Fruit fly (Drosophila melanogaster) whole organism, embryonic: Measurements from ENCODE around the gene cnir.
A peak's percentile ranks its signal among the peaks of the same experiment; 100 is the strongest.

Source experiments
- CG11560 ChIP-seq: fragments of 200-800 bp; sonication (Bioruptor generic); IDR thresholded peaks from 3 replicates; pipeline ENCODE4 v1.3.6; 2022; ENCODE audit warnings: missing biosample characterization, missing genetic modification characterization
- CG12155 ChIP-seq: fragments of 200-800 bp; sonication (Bioruptor generic); optimal IDR thresholded peaks from 3 replicates; lab custom pipeline; 2016; ENCODE audit warnings: missing biosample characterization, missing genetic modification characterization
- CG12659 ChIP-seq: fragments of 200-800 bp; sonication (Bioruptor generic); optimal IDR thresholded peaks from 3 replicates; lab custom pipeline; 2017; ENCODE audit warnings: mild to moderate bottlenecking, missing biosample characterization, missing genetic modification reagents, missing genetic modification characterization
- CG1603 ChIP-seq: fragments of 200-800 bp; sonication (Bioruptor generic); optimal IDR thresholded peaks from 2 replicates; lab custom pipeline; 2019; ENCODE audit warnings: missing biosample characterization, mild to moderate bottlenecking, missing genetic modification characterization, moderate library complexity
- CG17186 ChIP-seq: fragments of 200-800 bp; sonication (Bioruptor generic); optimal IDR thresholded peaks from 3 replicates; lab custom pipeline; 2017; ENCODE audit warnings: missing biosample characterization, missing genetic modification reagents, missing genetic modification characterization
- CG17829 ChIP-seq: fragments of 200-800 bp; optimal IDR thresholded peaks from 2 replicates; lab custom pipeline; 2019; ENCODE audit warnings: missing biosample characterization, mild to moderate bottlenecking, missing genetic modification characterization, moderate library complexity
- CG17912 ChIP-seq: fragments of 200-800 bp; sonication (Bioruptor generic); optimal IDR thresholded peaks from 2 replicates; lab custom pipeline; 2018; ENCODE audit warnings: missing biosample characterization, mild to moderate bottlenecking, missing genetic modification characterization
- CG18764 ChIP-seq: fragments of 200-800 bp; sonication (Bioruptor generic); optimal IDR thresholded peaks from 3 replicates; lab custom pipeline; 2016; ENCODE audit warnings: missing biosample characterization, missing genetic modification characterization
- CG2116 ChIP-seq: fragments of 200-800 bp; sonication (Bioruptor generic); optimal IDR thresholded peaks from 3 replicates; lab custom pipeline; 2018; ENCODE audit warnings: missing biosample characterization, mild to moderate bottlenecking, missing genetic modification characterization
- CG2120 ChIP-seq: fragments of 200-800 bp; sonication (Bioruptor generic); optimal IDR thresholded peaks from 3 replicates; lab custom pipeline; 2016; ENCODE audit warnings: missing biosample characterization, missing genetic modification characterization
- CG32532 ChIP-seq: fragments of 200-800 bp; sonication (Bioruptor generic); IDR thresholded peaks from 2 replicates; pipeline ENCODE4 v1.3.6; 2022; ENCODE audit warnings: missing biosample characterization, missing genetic modification characterization
- CG33557 ChIP-seq: fragments of 200-800 bp; sonication (Bioruptor generic); optimal IDR thresholded peaks from 2 replicates; lab custom pipeline; 2019; ENCODE audit warnings: missing biosample characterization, mild to moderate bottlenecking, missing genetic modification characterization, moderate library complexity
- CG42726 ChIP-seq: fragments of 200-800 bp; sonication (Bioruptor generic); IDR thresholded peaks from 2 replicates; pipeline ENCODE4 v1.3.6; 2022; ENCODE audit warnings: missing biosample characterization, missing genetic modification characterization; ENCODE audit not compliant: partially characterized antibody
- CG4617 ChIP-seq: fragments of 200-800 bp; sonication (Bioruptor generic); optimal IDR thresholded peaks from 3 replicates; lab custom pipeline; 2016; ENCODE audit warnings: missing biosample characterization, missing genetic modification characterization, borderline replicate concordance
- CG6254 ChIP-seq: fragments of 200-800 bp; sonication (Bioruptor generic); optimal IDR thresholded peaks from 3 replicates; lab custom pipeline; 2017; ENCODE audit warnings: mild to moderate bottlenecking, missing biosample characterization, missing genetic modification reagents, missing genetic modification characterization
- Dll ChIP-seq: fragments of 200-800 bp; sonication (Bioruptor generic); IDR thresholded peaks from 4 replicates; pipeline ENCODE4 v1.3.6; 2022; ENCODE audit warnings: missing biosample characterization, missing genetic modification characterization; ENCODE audit not compliant: partially characterized antibody
- Dp ChIP-seq: fragments of 200-800 bp; sonication (Bioruptor generic); optimal IDR thresholded peaks from 2 replicates; lab custom pipeline; 2018; ENCODE audit warnings: missing biosample characterization, mild to moderate bottlenecking, missing genetic modification characterization, moderate library complexity
- Fer1 ChIP-seq: fragments of 200-800 bp; sonication (Bioruptor generic); optimal IDR thresholded peaks from 2 replicates; lab custom pipeline; 2017; ENCODE audit warnings: missing biosample characterization, mild to moderate bottlenecking, missing genetic modification characterization
- HLH54F ChIP-seq: fragments of 200-800 bp; sonication (Bioruptor generic); optimal IDR thresholded peaks from 3 replicates; lab custom pipeline; 2016; ENCODE audit warnings: missing biosample characterization, missing genetic modification characterization
- Max ChIP-seq: fragments of 200-800 bp; sonication (Bioruptor generic); optimal IDR thresholded peaks from 2 replicates; lab custom pipeline; 2016; ENCODE audit warnings: missing biosample characterization, mild to moderate bottlenecking, missing genetic modification characterization
- Myb ChIP-seq: fragments of 200-800 bp; sonication (Bioruptor generic); optimal IDR thresholded peaks from 2 replicates; lab custom pipeline; 2016; ENCODE audit warnings: missing biosample characterization, missing genetic modification characterization
- NC2β ChIP-seq: fragments of 200-800 bp; sonication (Bioruptor generic); optimal IDR thresholded peaks from 2 replicates; lab custom pipeline; 2016; ENCODE audit warnings: missing biosample characterization, missing genetic modification characterization
- NfI ChIP-seq: fragments of 200-800 bp; sonication (Bioruptor generic); optimal IDR thresholded peaks from 3 replicates; lab custom pipeline; 2018; ENCODE audit warnings: missing biosample characterization, mild to moderate bottlenecking, missing genetic modification characterization, moderate library complexity
- Scr ChIP-seq: fragments of 200-800 bp; sonication (Bioruptor generic); IDR thresholded peaks from 2 replicates; pipeline ENCODE4 v1.3.6; 2022; ENCODE audit warnings: missing biosample characterization, missing genetic modification characterization; ENCODE audit not compliant: partially characterized antibody
- Side ChIP-seq: fragments of 200-800 bp; sonication (Bioruptor generic); optimal IDR thresholded peaks from 2 replicates; lab custom pipeline; 2016; ENCODE audit warnings: missing biosample characterization, missing genetic modification characterization
- Sry-β ChIP-seq: fragments of 200-800 bp; sonication (Bioruptor generic); optimal IDR thresholded peaks from 2 replicates; lab custom pipeline; 2018; ENCODE audit warnings: missing biosample characterization, mild to moderate bottlenecking, missing genetic modification characterization, moderate library complexity
- Taf1 ChIP-seq: fragments of 200-800 bp; sonication (Bioruptor generic); IDR thresholded peaks from 2 replicates; pipeline ENCODE4 v1.3.6; 2022; ENCODE audit warnings: missing biosample characterization, missing genetic modification characterization
- Xrp1 ChIP-seq: fragments of 200-800 bp; sonication (Bioruptor generic); IDR thresholded peaks from 2 replicates; pipeline ENCODE4 v1.3.6; 2022; ENCODE audit warnings: missing biosample characterization, missing genetic modification characterization
- YL-1 ChIP-seq: fragments of 200-800 bp; sonication (Bioruptor generic); optimal IDR thresholded peaks from 3 replicates; lab custom pipeline; 2017; ENCODE audit warnings: missing biosample characterization, mild to moderate bottlenecking, missing genetic modification characterization
- amos ChIP-seq: fragments of 200-800 bp; sonication (Bioruptor generic); IDR thresholded peaks from 2 replicates; pipeline ENCODE4 v1.3.6; 2022; ENCODE audit warnings: missing biosample characterization, missing genetic modification characterization; ENCODE audit not compliant: partially characterized antibody
- caup ChIP-seq: fragments of 200-800 bp; sonication (Bioruptor generic); optimal IDR thresholded peaks from 3 replicates; lab custom pipeline; 2017; ENCODE audit warnings: missing biosample characterization, mild to moderate bottlenecking, missing genetic modification characterization, moderate library complexity; ENCODE audit not compliant: severe bottlenecking
- crp ChIP-seq, 2 experiments: fragments of 200-800 bp; sonication (Bioruptor generic); optimal IDR thresholded peaks; 2 replicates in 1 of 2; 3 replicates in 1 of 2; lab custom pipeline; 2017; ENCODE audit warnings: missing biosample characterization in 2 of 2, missing genetic modification characterization in 2 of 2, mild to moderate bottlenecking in 1 of 2, moderate library complexity in 1 of 2
- dm ChIP-seq: fragments of 200-800 bp; sonication (Bioruptor generic); optimal IDR thresholded peaks from 3 replicates; lab custom pipeline; 2016; ENCODE audit warnings: missing biosample characterization, missing genetic modification characterization
- gfzf ChIP-seq: fragments of 200-800 bp; sonication (Bioruptor generic); optimal IDR thresholded peaks from 2 replicates; lab custom pipeline; 2016; ENCODE audit warnings: missing biosample characterization, mild to moderate bottlenecking, missing genetic modification characterization, moderate library complexity
- grau ChIP-seq: fragments of 200-800 bp; optimal IDR thresholded peaks from 3 replicates; lab custom pipeline; 2019; ENCODE audit warnings: missing biosample characterization, mild to moderate bottlenecking, missing genetic modification characterization, moderate library complexity
- inv ChIP-seq: fragments of 200-800 bp; sonication (Bioruptor generic); IDR thresholded peaks from 2 replicates; pipeline ENCODE4 v1.3.6; 2022; ENCODE audit warnings: missing biosample characterization, missing genetic modification characterization; ENCODE audit not compliant: partially characterized antibody
- klu ChIP-seq: fragments of 200-800 bp; sonication (Bioruptor generic); IDR thresholded peaks from 2 replicates; pipeline ENCODE4 v1.3.6; 2022; ENCODE audit warnings: missing biosample characterization, missing genetic modification characterization
- knrl ChIP-seq: fragments of 200-800 bp; sonication (Bioruptor generic); IDR thresholded peaks from 3 replicates; pipeline ENCODE4 v1.3.6; 2022; ENCODE audit warnings: missing biosample characterization, missing genetic modification characterization; ENCODE audit not compliant: partially characterized antibody
- mam ChIP-seq: fragments of 200-800 bp; sonication (Bioruptor generic); optimal IDR thresholded peaks from 3 replicates; lab custom pipeline; 2016; ENCODE audit warnings: missing biosample characterization, missing genetic modification characterization
- pfk ChIP-seq: fragments of 200-800 bp; sonication (Bioruptor generic); optimal IDR thresholded peaks from 2 replicates; lab custom pipeline; 2018; ENCODE audit warnings: missing biosample characterization, mild to moderate bottlenecking, missing genetic modification characterization, moderate library complexity
- run ChIP-seq: fragments of 200-800 bp; sonication (Bioruptor generic); optimal IDR thresholded peaks from 3 replicates; lab custom pipeline; 2018; ENCODE audit warnings: missing biosample characterization, mild to moderate bottlenecking, missing genetic modification characterization
- sens ChIP-seq: fragments of 200-800 bp; sonication (Bioruptor generic); peaks from one replicate; lab custom pipeline; 2016; ENCODE audit warnings: missing biosample characterization, missing genetic modification characterization
- sr ChIP-seq: fragments of 200-800 bp; sonication (Bioruptor generic); IDR thresholded peaks from 3 replicates; pipeline ENCODE4 v1.3.6; 2022; ENCODE audit warnings: missing biosample characterization, missing genetic modification characterization
- tll ChIP-seq, 2 experiments: fragments of 200-800 bp in 1 of 2; fragments of >200 bp in 1 of 2; sonication (Bioruptor generic) in 1 of 2; optimal IDR thresholded peaks; 2 replicates each; lab custom pipeline; 2017 to 2019; ENCODE audit warnings: missing biosample characterization in 2 of 2, missing genetic modification characterization in 2 of 2, mild to moderate bottlenecking in 1 of 2, moderate library complexity in 1 of 2
- tna ChIP-seq: fragments of 200-800 bp; sonication (Bioruptor generic); IDR thresholded peaks from 2 replicates; pipeline ENCODE4 v1.3.6; 2022; ENCODE audit warnings: missing biosample characterization, missing genetic modification characterization; ENCODE audit not compliant: partially characterized antibody
- trem ChIP-seq: fragments of 200-800 bp; optimal IDR thresholded peaks from 3 replicates; lab custom pipeline; 2019; ENCODE audit warnings: missing biosample characterization, mild to moderate bottlenecking, missing genetic modification characterization, moderate library complexity
- vvl ChIP-seq: fragments of 200-800 bp; sonication (Bioruptor generic); IDR thresholded peaks from 2 replicates; pipeline ENCODE4 v1.3.6; 2022; ENCODE audit warnings: missing biosample characterization, missing genetic modification characterization

cnir gene

DNA sequence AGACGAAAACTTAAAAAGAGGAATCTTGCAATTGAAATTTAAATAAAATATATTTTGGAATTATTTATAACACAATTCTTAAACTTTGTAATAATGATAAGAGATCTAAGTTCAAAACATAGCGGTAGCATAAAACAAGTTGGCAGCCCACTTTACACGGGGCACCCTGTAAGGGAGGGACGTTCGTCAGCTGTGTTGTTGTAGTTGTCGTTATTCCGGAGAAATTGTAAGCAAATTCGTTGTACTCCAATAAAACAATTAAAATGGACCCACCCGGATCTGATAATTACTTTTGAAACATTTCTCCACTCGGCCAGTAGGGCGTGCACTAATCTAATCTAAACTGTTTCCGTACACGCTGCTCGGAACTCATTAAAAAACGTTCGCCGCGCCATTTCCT, 9.3 kb downstream of the cnir start, which contains the start of gene GABPI (continued):
- TF ChIP-seq Xrp1 (GFP tag; lab: Robert Waterston, UW) (0 out of 2 replicates have a peak, but pooled peaks have one; percentile 13), CG33557 (GFP tag; lab: Kevin White, UChicago) (peak; percentile 21), CG1603 (tag; lab: Kevin White, UChicago) (peak; percentile 29), Fer1 (no peak), Myb (GFP tag; lab: Kevin White, UChicago) (peak; percentile 63), caup (GFP tag; lab: Kevin White, UChicago) (no peak), CG12659 (GFP tag; lab: Kevin White, UChicago) (peak; percentile 24), CG2116 (peak; percentile 18), CG4617 (GFP tag; lab: Kevin White, UChicago) (peak; percentile 35), Dp (GFP tag; lab: Kevin White, UChicago) (peak; percentile 86), pfk (GFP tag; lab: Kevin White, UChicago) (peak; percentile 1), CG32532 (GFP tag; lab: Robert Waterston, UW) (peak; percentile 44; the same call in 1 of the 2 replicates)

DNA sequence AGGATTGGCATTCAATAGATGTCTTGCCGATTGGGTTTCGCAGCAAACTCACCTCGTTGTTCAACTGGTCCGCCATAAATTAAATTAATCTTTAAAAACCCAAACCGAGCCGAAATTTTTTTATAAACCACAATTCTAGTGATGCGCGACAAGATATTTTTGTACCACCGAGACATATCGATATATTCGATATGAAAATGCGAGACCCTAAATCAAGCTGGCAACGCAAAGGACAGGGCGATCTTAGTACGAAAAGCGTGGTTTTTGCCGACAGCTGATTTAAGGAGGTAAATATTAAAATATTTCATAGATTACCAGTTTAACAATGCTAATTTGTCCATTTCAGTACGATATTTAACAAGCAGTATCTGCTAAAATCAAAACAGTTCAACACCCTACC, 10.6 kb downstream of the cnir start, which contains the start of the genes Sf3b2 and CG17219:
Gene Sf3b2 (minus strand): TSS at position 157 of the 400 bp plus-strand sequence.
Gene CG17219 (plus strand): TSS at position 242 of the 400 bp plus-strand sequence.
- TF ChIP-seq tll (GFP tag; optimal IDR thresholded peaks at IDR 0.05; lab: Kevin White, UChicago) (no peak), CG17912 (GFP tag; lab: Kevin White, UChicago) (peak; percentile 9), sens (GFP tag; lab: Kevin White, UChicago) (peak; percentile 18), Max (GFP tag; lab: Kevin White, UChicago) (peak; percentile 62), HLH54F (GFP tag; lab: Kevin White, UChicago) (peak; percentile 16), amos (peak; percentile 82), Scr (GFP tag; lab: Robert Waterston, UW) (peak; percentile 76), NfI (GFP tag; lab: Kevin White, UChicago) (peak; percentile 28), crp (GFP tag; optimal IDR thresholded peaks at IDR 0.05; lab: Kevin White, UChicago) (peak; percentile 26 to 85), trem (peak; percentile 96), CG42726 (GFP tag; lab: Robert Waterston, UW) (peak; percentile 36; the same call in 1 of the 2 replicates), Side (GFP tag; lab: Kevin White, UChicago) (peak; percentile 18), Dll (peak; percentile 76), CG18764 (GFP tag; lab: Kevin White, UChicago) (no peak), inv (GFP tag; lab: Robert Waterston, UW) (peak; percentile 50; the same call in 1 of the 2 replicates), klu (GFP tag; lab: Robert Waterston, UW) (no peak), tna (peak; percentile 61), vvl (GFP tag; lab: Robert Waterston, UW) (peak; percentile 52), CG17186 (GFP tag; lab: Kevin White, UChicago) (peak; percentile 25), grau (tag; lab: Kevin White, UChicago) (no peak), NC2β (GFP tag; lab: Kevin White, UChicago) (peak; percentile 51), CG17829 (no peak), knrl (GFP tag; lab: Robert Waterston, UW) (peak; percentile 70), CG2120 (peak; percentile 49), gfzf (GFP tag; lab: Kevin White, UChicago) (peak; percentile 18), Sry-β (GFP tag; lab: Kevin White, UChicago) (peak; percentile 45), YL-1 (GFP tag; lab: Kevin White, UChicago) (peak; percentile 77), sr (no peak), mam (GFP tag; lab: Kevin White, UChicago) (peak; percentile 39), Taf1 (GFP tag; lab: Robert Waterston, UW) (no peak), dm (GFP tag; lab: Kevin White, UChicago) (peak; percentile 91), run (tag; lab: Kevin White, UChicago) (peak; percentile 74), CG11560 (tag; lab: Robert Waterston, UW) (peak; percentile 96), Xrp1 (GFP tag; lab: Robert Waterston, UW) (no peak), CG12155 (peak; percentile 18), CG6254 (peak; percentile 99), CG12659 (GFP tag; lab: Kevin White, UChicago) (peak; percentile 62)
